Worm (Caenorhabditis elegans) whole organism, L2 larva: Measurements from ENCODE around the gene madf-9.

Experiments
- C34F6.9 ChIP-seq: fragments of 150-350 bp; optimal IDR thresholded peaks from 2 replicates; lab custom pipeline; 2014; ENCODE audit warnings: missing biosample characterization, missing genetic modification characterization
- F13H6.1 ChIP-seq: sonication (generic microtip); optimal IDR thresholded peaks from 2 replicates; lab custom pipeline; 2016; ENCODE audit warnings: missing genetic modification characterization, missing compliant biosample characterization
- R02D3.7 ChIP-seq: fragments of 150-350 bp; optimal IDR thresholded peaks from 2 replicates; lab custom pipeline; 2014; ENCODE audit warnings: missing biosample characterization, missing genetic modification characterization
- Y55F3AM.14 ChIP-seq: fragments of 200-800 bp; sonication (Bioruptor generic); optimal IDR thresholded peaks from 2 replicates; lab custom pipeline; 2018; ENCODE audit warnings: mild to moderate bottlenecking, missing genetic modification characterization, missing compliant biosample characterization
- ZK546.5 ChIP-seq: sonication (generic microtip); optimal IDR thresholded peaks from 2 replicates; lab custom pipeline; 2017; ENCODE audit warnings: missing biosample characterization, missing genetic modification characterization
- alr-1 ChIP-seq: fragments of 150-350 bp; optimal IDR thresholded peaks from 2 replicates; lab custom pipeline; 2014; ENCODE audit warnings: missing biosample characterization, missing genetic modification characterization
- ama-1 ChIP-seq: fragments of 150-350 bp; optimal IDR thresholded peaks from 2 replicates; lab custom pipeline; 2018; ENCODE audit warnings: inconsistent platforms
- ceh-82 ChIP-seq: fragments of 150-350 bp; optimal IDR thresholded peaks from 2 replicates; lab custom pipeline; 2014; ENCODE audit warnings: missing biosample characterization, missing genetic modification characterization
- crh-2 ChIP-seq: sonication (generic microtip); optimal IDR thresholded peaks from 2 replicates; lab custom pipeline; 2017; ENCODE audit warnings: missing biosample characterization, missing genetic modification characterization
- elt-1 ChIP-seq: fragments of 150-350 bp; optimal IDR thresholded peaks from 2 replicates; lab custom pipeline; 2014; ENCODE audit warnings: missing biosample characterization, missing genetic modification characterization
- elt-3 ChIP-seq: sonication (generic microtip); optimal IDR thresholded peaks from 2 replicates; lab custom pipeline; 2017; ENCODE audit warnings: missing biosample characterization, missing genetic modification characterization
- fos-1 ChIP-seq: fragments of 150-350 bp; optimal IDR thresholded peaks from 2 replicates; lab custom pipeline; 2014; ENCODE audit warnings: missing biosample characterization, missing genetic modification characterization
- gmeb-1 ChIP-seq: fragments of 150-350 bp; optimal IDR thresholded peaks from 2 replicates; lab custom pipeline; 2014; ENCODE audit warnings: missing biosample characterization, missing genetic modification characterization
- lin-13 ChIP-seq: fragments of 150-350 bp; optimal IDR thresholded peaks from 2 replicates; lab custom pipeline; 2014; ENCODE audit warnings: missing biosample characterization, missing genetic modification reagents, missing genetic modification characterization
- mbf-1 ChIP-seq: sonication (generic microtip); optimal IDR thresholded peaks from 2 replicates; lab custom pipeline; 2017; ENCODE audit warnings: missing biosample characterization, missing genetic modification characterization
- mdl-1 ChIP-seq, 2 experiments: fragments of 150-350 bp in 1 of 2; sonication (generic microtip) in 1 of 2; optimal IDR thresholded peaks; 2 replicates each; lab custom pipeline; 2017; ENCODE audit warnings: missing biosample characterization in 2 of 2, missing genetic modification characterization in 2 of 2
- nhr-11 ChIP-seq: fragments of 150-350 bp; optimal IDR thresholded peaks from 2 replicates; lab custom pipeline; 2014; ENCODE audit warnings: missing biosample characterization, missing genetic modification characterization
- nhr-129 ChIP-seq: fragments of 150-350 bp; optimal IDR thresholded peaks from 2 replicates; lab custom pipeline; 2014; ENCODE audit warnings: missing biosample characterization, missing genetic modification characterization
- nhr-21 ChIP-seq: fragments of 150-350 bp; optimal IDR thresholded peaks from 2 replicates; lab custom pipeline; 2014; ENCODE audit warnings: missing biosample characterization, missing genetic modification characterization
- nhr-23 ChIP-seq: fragments of 150-350 bp; optimal IDR thresholded peaks from 2 replicates; lab custom pipeline; 2014; ENCODE audit warnings: missing biosample characterization, missing genetic modification reagents, missing genetic modification characterization
- nhr-237 ChIP-seq: fragments of 150-350 bp; optimal IDR thresholded peaks from 2 replicates; lab custom pipeline; 2014; ENCODE audit warnings: missing biosample characterization, missing genetic modification characterization
- nhr-25 ChIP-seq: fragments of 150-350 bp; sonication (generic microtip); optimal IDR thresholded peaks from 3 replicates; lab custom pipeline; 2014; ENCODE audit warnings: missing biosample characterization, missing genetic modification characterization
- peb-1 ChIP-seq: fragments of 150-350 bp; optimal IDR thresholded peaks from 2 replicates; lab custom pipeline; 2014; ENCODE audit warnings: missing biosample characterization, missing genetic modification characterization
- skn-1 ChIP-seq: sonication (generic microtip); optimal IDR thresholded peaks from 2 replicates; lab custom pipeline; 2017; ENCODE audit warnings: missing biosample characterization, missing genetic modification characterization
- sma-3 ChIP-seq: sonication (generic microtip); optimal IDR thresholded peaks from 2 replicates; lab custom pipeline; 2016; ENCODE audit warnings: missing genetic modification reagents, missing genetic modification characterization, missing compliant biosample characterization
- sma-9 ChIP-seq, 2 experiments: fragments of 150-350 bp in 1 of 2; sonication (generic microtip) in 1 of 2; optimal IDR thresholded peaks; 2 replicates each; lab custom pipeline; 2014 to 2016; ENCODE audit warnings: missing genetic modification characterization in 2 of 2, mild to moderate bottlenecking in 1 of 2, missing biosample characterization in 1 of 2, missing compliant biosample characterization in 1 of 2, missing genetic modification reagents in 1 of 2, moderate library complexity in 1 of 2
- unc-62 ChIP-seq: fragments of 150-350 bp; optimal IDR thresholded peaks from 2 replicates; lab custom pipeline; 2014; ENCODE audit warnings: missing biosample characterization, missing genetic modification reagents, missing genetic modification characterization
- zag-1 ChIP-seq: fragments of 150-350 bp; optimal IDR thresholded peaks from 2 replicates; lab custom pipeline; 2014; ENCODE audit warnings: missing biosample characterization, missing genetic modification characterization
- ztf-11 ChIP-seq: sonication (generic microtip); optimal IDR thresholded peaks from 2 replicates; lab custom pipeline; 2017; ENCODE audit warnings: missing biosample characterization, missing genetic modification characterization
- ztf-4 ChIP-seq: fragments of 150-350 bp; optimal IDR thresholded peaks from 2 replicates; lab custom pipeline; 2014; ENCODE audit warnings: missing biosample characterization, missing genetic modification characterization

Gene madf-9

ce11 chrIV:3611845-3612244 is 25.0 kb upstream of the madf-9 start:
- TF ChIP-seq fos-1 (tag; lab: Kevin White, UChicago) (peak; percentile 59), nhr-25 (no peak), sma-3 (peak; percentile 43), crh-2 (tag; lab: Kevin White, UChicago) (peak; percentile 66), nhr-237 (tag; lab: Kevin White, UChicago) (no peak), gmeb-1 (peak; percentile 45), mdl-1 (tag; optimal IDR thresholded peaks at IDR 0.05; lab: Kevin White, UChicago) (peak in 1 of 2 experiments; percentile 64), nhr-11 (no peak), F13H6.1 (tag; lab: Kevin White, UChicago) (peak; percentile 63), lin-13 (GFP tag; lab: Kevin White, UChicago) (no peak), sma-9 (GFP tag; optimal IDR thresholded peaks at IDR 0.05; lab: Kevin White, UChicago) (peak; percentile 52), sma-9 (tag; optimal IDR thresholded peaks at IDR 0.05; lab: Kevin White, UChicago) (no peak)

- TF ChIP-seq skn-1 (tag; lab: Kevin White, UChicago) (no peak), nhr-129 (no peak), ztf-11 (tag; lab: Kevin White, UChicago) (no peak), nhr-237 (tag; lab: Kevin White, UChicago) (no peak), mbf-1 (tag; lab: Kevin White, UChicago) (no peak), ztf-4 (tag; lab: Kevin White, UChicago) (no peak), unc-62 (GFP tag; lab: Kevin White, UChicago) (no peak), ZK546.5 (tag; lab: Kevin White, UChicago) (no peak), crh-2 (tag; lab: Kevin White, UChicago) (peak; percentile 50), fos-1 (tag; lab: Kevin White, UChicago) (peak; percentile 54), elt-3 (tag; lab: Kevin White, UChicago) (no peak), F13H6.1 (tag; lab: Kevin White, UChicago) (peak; percentile 39), R02D3.7 (tag; lab: Kevin White, UChicago) (no peak), sma-9 (GFP tag; optimal IDR thresholded peaks at IDR 0.05; lab: Kevin White, UChicago) (peak; percentile 39), sma-9 (tag; optimal IDR thresholded peaks at IDR 0.05; lab: Kevin White, UChicago) (no peak), nhr-25 (no peak), zag-1 (tag; lab: Kevin White, UChicago) (no peak)
- TF ChIP-seq, all 48 proteins: peak for 4
Measured at ce11 chrIV:3613022-3613605, 23.8 kb upstream of the madf-9 start, which contains the start of gene ltah-1.2. ltah-1.2 (minus strand) TSS chrIV:3613072.

- no peak for TF ChIP-seq peb-1 (tag; lab: Kevin White, UChicago)
- no peak for TF ChIP-seq elt-1
- no peak for TF ChIP-seq unc-62 (GFP tag; lab: Kevin White, UChicago)
- no peak for TF ChIP-seq nhr-11
- no peak for TF ChIP-seq ceh-82
Measured at ce11 chrIV:3618719-3619118, 18.2 kb upstream of the madf-9 start.

- TF ChIP-seq alr-1 (tag; lab: Kevin White, UChicago): no peak
- no peak for TF ChIP-seq ama-1 (lab: Kevin White, UChicago)
- TF ChIP-seq nhr-23: no peak
- no peak for TF ChIP-seq nhr-21 (tag; lab: Kevin White, UChicago)
Measured at ce11 chrIV:3621805-3622355, 15.0 kb upstream of the madf-9 start.

- TF ChIP-seq nhr-237 (tag; lab: Kevin White, UChicago): no peak
- TF ChIP-seq nhr-129: no peak
- no peak for TF ChIP-seq ztf-4 (tag; lab: Kevin White, UChicago)
- TF ChIP-seq unc-62 (GFP tag; lab: Kevin White, UChicago): no peak
- TF ChIP-seq C34F6.9 (tag; lab: Kevin White, UChicago): no peak
- TF ChIP-seq nhr-25: no peak
- TF ChIP-seq Y55F3AM.14 (GFP tag; lab: Kevin White, UChicago): no peak
- no peak for TF ChIP-seq ZK546.5 (tag; lab: Kevin White, UChicago)
Measured at ce11 chrIV:3624597-3624996, 12.3 kb upstream of the madf-9 start, which contains the start of the genes cha-1 and unc-17. cha-1 (minus strand) TSS chrIV:3624697. unc-17 (minus strand) TSS chrIV:3624699.

ce11 chrIV:3626447-3626846 is 10.4 kb upstream of the madf-9 start:
- TF ChIP-seq C34F6.9 (tag; lab: Kevin White, UChicago) (peak; percentile 16), ceh-82 (no peak), elt-1 (no peak), F13H6.1 (tag; lab: Kevin White, UChicago) (no peak), elt-3 (tag; lab: Kevin White, UChicago) (no peak), nhr-129 (no peak)
